Worm (Caenorhabditis elegans): ENCODE results near the gene txt-10.

The txt-10 gene

DNA sequence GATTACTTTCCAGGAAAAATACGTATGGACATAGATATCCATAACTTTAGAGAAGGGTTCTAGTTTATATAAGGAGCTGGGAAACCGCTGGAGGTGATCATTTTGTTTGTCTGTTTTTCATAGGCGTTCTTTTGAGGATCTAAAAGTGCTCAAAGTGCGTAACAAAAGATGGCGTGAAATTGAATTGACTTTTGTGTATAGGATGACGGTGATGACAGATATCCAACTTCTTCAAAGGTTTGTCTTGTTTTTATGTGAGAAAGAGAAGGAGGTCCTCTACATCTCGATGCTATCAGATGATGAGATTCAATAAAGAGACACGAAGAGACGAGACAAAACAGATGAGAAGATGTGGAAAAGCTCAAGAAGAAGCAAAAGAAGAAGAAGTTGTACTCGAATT is 15.9 kb downstream of the txt-10 start:
- TF ChIP-seq W03F9.2 (tag; optimal IDR thresholded peaks at IDR 0.05) (no peak), dao-5 (tag; optimal IDR thresholded peaks at IDR 0.05) (no peak), him-1 (tag; optimal IDR thresholded peaks at IDR 0.05) (no peak)

DNA sequence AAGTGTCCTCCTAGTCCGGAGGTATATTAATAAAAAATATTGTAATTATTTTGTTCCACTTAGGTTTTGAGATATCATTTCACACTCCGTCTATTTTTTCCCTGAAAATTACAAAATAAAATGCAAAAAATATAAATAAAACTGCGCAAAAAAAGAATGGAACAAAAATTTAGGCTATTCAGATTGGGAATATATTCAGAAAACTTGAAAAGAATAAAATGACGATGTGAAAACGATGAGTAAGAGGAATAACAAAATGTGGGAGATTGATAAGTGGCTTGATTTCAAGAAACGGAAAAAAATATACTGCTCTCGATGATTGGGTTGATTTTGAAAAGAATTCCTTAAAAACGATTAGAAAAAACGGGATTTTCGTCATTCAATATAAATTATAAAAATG is 18.4 kb downstream of the txt-10 start, which contains the start of gene dmsr-8:
Gene dmsr-8 (minus strand): TSS at position 101 of the 400 bp plus-strand sequence.
- TF ChIP-seq dao-5 (tag; optimal IDR thresholded peaks at IDR 0.05) = no peak
- no peak for TF ChIP-seq W03F9.2 (tag; optimal IDR thresholded peaks at IDR 0.05)
- TF ChIP-seq him-1 (tag; optimal IDR thresholded peaks at IDR 0.05) = no peak

- no peak for TF ChIP-seq him-1 (tag; optimal IDR thresholded peaks at IDR 0.05)
- TF ChIP-seq W03F9.2 (tag; optimal IDR thresholded peaks at IDR 0.05) = no peak
- TF ChIP-seq dao-5 (tag; optimal IDR thresholded peaks at IDR 0.05) = no peak
Observed at ce11 chrV:10508855-10509254, 23.8 kb downstream of the txt-10 start, which contains the start of gene C35A5.6. Gene C35A5.6 (plus strand): TSS chrV:10509137.

ce11 chrV:10505553-10505952 is 27.1 kb downstream of the txt-10 start, which contains the start of gene C35A5.5:
Gene C35A5.5 (plus strand): TSS chrV:10505853.
- TF ChIP-seq him-1 (tag; optimal IDR thresholded peaks at IDR 0.05) (no peak), W03F9.2 (tag; optimal IDR thresholded peaks at IDR 0.05) (no peak), dao-5 (tag; optimal IDR thresholded peaks at IDR 0.05) (no peak)

DNA sequence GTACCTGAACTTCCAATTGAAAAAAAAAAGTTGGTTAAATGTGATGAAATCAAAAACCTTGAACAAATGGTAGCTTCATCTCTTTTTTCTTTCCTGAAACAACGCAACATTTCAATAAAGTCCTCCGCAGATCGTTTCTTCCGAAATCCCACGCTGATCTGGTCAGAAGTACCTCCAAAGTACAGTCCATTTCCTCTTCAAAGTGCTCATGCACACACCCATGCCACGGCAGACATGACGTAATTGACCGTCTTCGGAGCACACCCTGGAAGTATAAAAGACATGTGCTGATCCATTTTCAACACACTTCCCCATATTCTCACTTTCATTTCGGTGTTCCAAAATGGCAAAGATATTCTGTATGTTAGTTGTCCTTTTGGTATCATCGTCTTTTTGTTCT is 28.7 kb downstream of the txt-10 start, which contains the start of gene C35A5.10:
Gene C35A5.10 (plus strand): TSS at position 301 of the 400 bp plus-strand sequence.
- TF ChIP-seq him-1 (tag; optimal IDR thresholded peaks at IDR 0.05) = no peak
- TF ChIP-seq W03F9.2 (tag; optimal IDR thresholded peaks at IDR 0.05) = no peak
- no peak for TF ChIP-seq dao-5 (tag; optimal IDR thresholded peaks at IDR 0.05)

DNA sequence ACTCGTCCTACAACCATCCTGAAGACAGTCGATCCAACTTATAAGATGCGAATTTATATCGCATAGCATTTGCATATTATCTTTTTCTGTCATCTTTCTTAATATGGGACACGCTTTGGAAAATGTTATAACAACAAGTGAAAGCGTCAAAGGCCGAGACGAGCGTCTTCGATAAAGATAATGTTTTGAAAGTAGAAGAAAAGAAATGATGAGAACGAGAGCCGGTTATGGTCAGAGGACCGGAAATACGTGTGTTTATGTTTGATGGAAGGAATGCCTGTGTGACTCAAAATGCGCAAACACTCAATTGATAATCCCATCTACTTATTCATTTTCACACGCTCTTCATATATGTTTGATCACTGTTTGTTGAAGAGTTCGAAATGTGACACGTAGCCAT is 29.6 kb downstream of the txt-10 start, which contains the start of gene C35A5.11:
Gene C35A5.11 (minus strand): TSS at position 101 of the 400 bp plus-strand sequence.
- TF ChIP-seq dao-5 (tag; optimal IDR thresholded peaks at IDR 0.05) (no peak), him-1 (tag; optimal IDR thresholded peaks at IDR 0.05) (no peak), W03F9.2 (tag; optimal IDR thresholded peaks at IDR 0.05) (no peak)

ce11 chrV:10501295-10501694 is 31.3 kb downstream of the txt-10 start, which contains the start of gene C35A5.3:
Gene C35A5.3 (minus strand): TSS chrV:10501395.
- TF ChIP-seq dao-5 (tag; optimal IDR thresholded peaks at IDR 0.05) = no peak
- no peak for TF ChIP-seq W03F9.2 (tag; optimal IDR thresholded peaks at IDR 0.05)
- TF ChIP-seq him-1 (tag; optimal IDR thresholded peaks at IDR 0.05) = no peak

DNA sequence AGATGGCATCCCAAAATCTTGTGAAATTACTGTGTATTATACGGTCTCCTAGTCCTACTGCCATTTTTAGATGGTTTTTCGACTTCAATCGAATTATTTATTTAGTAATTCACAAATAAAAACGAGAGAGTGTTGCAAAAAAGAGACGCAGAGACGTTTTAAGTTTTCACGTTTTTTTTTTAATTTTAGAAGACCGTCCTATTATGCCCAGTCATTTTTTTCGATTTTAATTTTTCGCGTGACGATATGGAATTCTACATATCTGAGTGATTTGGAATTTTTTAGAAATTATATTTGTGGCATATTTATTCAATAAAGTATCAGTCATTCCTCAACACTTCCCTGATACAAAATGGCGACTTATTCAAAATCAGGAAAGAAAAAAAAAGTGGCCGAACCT is 35.9 kb downstream of the txt-10 start, which contains the start of gene C35A5.4:
Gene C35A5.4 (plus strand): TSS at position 301 of the 400 bp plus-strand sequence.
- TF ChIP-seq W03F9.2 (tag; optimal IDR thresholded peaks at IDR 0.05) = no peak
- no peak for TF ChIP-seq dao-5 (tag; optimal IDR thresholded peaks at IDR 0.05)
- no peak for TF ChIP-seq him-1 (tag; optimal IDR thresholded peaks at IDR 0.05)

- TF ChIP-seq W03F9.2 (tag; optimal IDR thresholded peaks at IDR 0.05) = no peak
Observed at ce11 chrV:10493150-10493549, 39.5 kb downstream of the txt-10 start, which contains the start of gene ugt-33. Gene ugt-33 (plus strand): TSS chrV:10493409.

- no peak for TF ChIP-seq him-1 (tag; optimal IDR thresholded peaks at IDR 0.05)
- TF ChIP-seq W03F9.2 (tag; optimal IDR thresholded peaks at IDR 0.05) = no peak
- TF ChIP-seq dao-5 (tag; optimal IDR thresholded peaks at IDR 0.05) = no peak
Observed at ce11 chrV:10491443-10491842, 41.2 kb downstream of the txt-10 start, which contains the start of gene aqp-5. Gene aqp-5 (plus strand): TSS chrV:10491743.

DNA sequence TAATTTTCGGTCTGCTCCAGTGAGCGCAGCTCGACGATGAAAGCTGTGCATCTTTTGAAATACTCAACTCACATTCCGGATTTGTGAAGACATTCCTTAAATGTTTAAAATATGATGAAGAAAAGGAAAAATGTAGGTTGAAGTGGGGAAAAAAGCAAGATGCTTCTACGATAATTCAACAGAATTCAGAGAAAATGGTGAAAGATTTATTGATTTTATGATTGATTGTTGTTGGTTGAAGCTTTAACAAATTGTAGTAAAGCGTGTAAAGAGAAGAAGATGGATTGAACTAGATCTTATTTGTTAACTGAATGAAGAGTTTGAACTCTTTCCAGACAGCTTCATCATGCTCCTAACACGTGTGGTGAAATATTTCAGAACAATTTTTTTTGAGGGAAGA is 42.6 kb downstream of the txt-10 start, which contains the start of gene ncx-5:
Gene ncx-5 (minus strand): TSS at position 101 of the 400 bp plus-strand sequence.
- TF ChIP-seq him-1 (tag; optimal IDR thresholded peaks at IDR 0.05) (no peak), dao-5 (tag; optimal IDR thresholded peaks at IDR 0.05) (no peak), W03F9.2 (tag; optimal IDR thresholded peaks at IDR 0.05) (no peak)

ce11 chrV:10485389-10485788 is 47.2 kb downstream of the txt-10 start:
- TF ChIP-seq W03F9.2 (tag; optimal IDR thresholded peaks at IDR 0.05) = no peak
- no peak for TF ChIP-seq dao-5 (tag; optimal IDR thresholded peaks at IDR 0.05)
- no peak for TF ChIP-seq him-1 (tag; optimal IDR thresholded peaks at IDR 0.05)

- TF ChIP-seq W03F9.2 (tag; optimal IDR thresholded peaks at IDR 0.05) = no peak
- no peak for TF ChIP-seq dao-5 (tag; optimal IDR thresholded peaks at IDR 0.05)
- no peak for TF ChIP-seq him-1 (tag; optimal IDR thresholded peaks at IDR 0.05)
Observed at ce11 chrV:10484640-10485039, 48.0 kb downstream of the txt-10 start, which contains the start of gene Y32F6B.1. Gene Y32F6B.1 (minus strand): TSS chrV:10484740.

ce11 chrV:10483995-10484394 is 48.6 kb downstream of the txt-10 start:
- TF ChIP-seq him-1 (tag; optimal IDR thresholded peaks at IDR 0.05) = no peak
- TF ChIP-seq dao-5 (tag; optimal IDR thresholded peaks at IDR 0.05) = no peak
- no peak for TF ChIP-seq W03F9.2 (tag; optimal IDR thresholded peaks at IDR 0.05)
